Worm (Caenorhabditis elegans): ENCODE results near the gene cest-10.

The cest-10 gene

ce11 chrIV:7196853-7197252 is 16.5 kb downstream of the cest-10 start, which contains the start of gene unc-8:
TSS of gene unc-8 (plus strand) at chrIV:7197153.
- TF ChIP-seq dve-1 (tag; optimal IDR thresholded peaks at IDR 0.05) (no peak), mec-3 (tag; optimal IDR thresholded peaks at IDR 0.05; ENCODE audit: borderline replicate concordance) (no peak), K09A11.1 (tag; optimal IDR thresholded peaks at IDR 0.05; ENCODE audit: insufficient read depth) (no peak), hlh-8 (tag; optimal IDR thresholded peaks at IDR 0.05) (no peak), ceh-19 (GFP tag; optimal IDR thresholded peaks at IDR 0.05) (no peak), ceh-14 (tag; optimal IDR thresholded peaks at IDR 0.05) (no peak), ama-1 (optimal IDR thresholded peaks at IDR 0.05) (no peak), unc-55 (GFP tag; optimal IDR thresholded peaks at IDR 0.05) (no peak), F13H6.1 (tag; optimal IDR thresholded peaks at IDR 0.05) (no peak), pha-4 (tag; optimal IDR thresholded peaks at IDR 0.05) (no peak), nfya-1 (tag; optimal IDR thresholded peaks at IDR 0.05) (no peak), ttx-3 (tag; optimal IDR thresholded peaks at IDR 0.05) (no peak), lin-11 (tag; optimal IDR thresholded peaks at IDR 0.05) (no peak), unc-3 (GFP tag; conservative IDR thresholded peaks at IDR 0.05) (no peak), unc-3 (tag; optimal IDR thresholded peaks at IDR 0.05) (no peak), ceh-2 (tag; optimal IDR thresholded peaks at IDR 0.05) (no peak), ceh-45 (GFP tag; IDR thresholded peaks at IDR 0.05) (no peak), tbx-7 (tag; optimal IDR thresholded peaks at IDR 0.05) (no peak), ceh-30 (tag; optimal IDR thresholded peaks at IDR 0.05) (no peak), ceh-9 (tag; optimal IDR thresholded peaks at IDR 0.05) (no peak), gmeb-2 (tag; optimal IDR thresholded peaks at IDR 0.05) (no peak)

- TF ChIP-seq ceh-6 (GFP tag; optimal IDR thresholded peaks at IDR 0.05), result no peak
- no peak for TF ChIP-seq ceh-48 (tag; optimal IDR thresholded peaks at IDR 0.05)
- no peak for TF ChIP-seq nfya-1 (tag; optimal IDR thresholded peaks at IDR 0.05)
- no peak for TF ChIP-seq ttx-3 (tag; optimal IDR thresholded peaks at IDR 0.05)
- no peak for TF ChIP-seq che-1 (tag; optimal IDR thresholded peaks at IDR 0.05)
- TF ChIP-seq dve-1 (tag; optimal IDR thresholded peaks at IDR 0.05), result no peak
- TF ChIP-seq ceh-22 (tag; optimal IDR thresholded peaks at IDR 0.05), result no peak
- TF ChIP-seq nhr-232 (tag; optimal IDR thresholded peaks at IDR 0.05), result no peak
- no peak for TF ChIP-seq C38D4.7 (GFP tag; optimal IDR thresholded peaks at IDR 0.05)
- no peak for TF ChIP-seq elt-4 (tag; optimal IDR thresholded peaks at IDR 0.05)
- no peak for TF ChIP-seq sdc-2 (tag; optimal IDR thresholded peaks at IDR 0.05)
- TF ChIP-seq pros-1 (tag; optimal IDR thresholded peaks at IDR 0.05), result no peak
These were observed 23.3 kb downstream of the cest-10 start, which contains the start of gene R13A1.3 for ce11 chrIV:7203696-7204095. TSS of gene R13A1.3 (plus strand) at chrIV:7203996.

- TF ChIP-seq ets-4 (tag; optimal IDR thresholded peaks at IDR 0.05) (no peak), hlh-8 (tag; optimal IDR thresholded peaks at IDR 0.05) (no peak), ceh-14 (tag; optimal IDR thresholded peaks at IDR 0.05) (no peak), eyg-1 (tag; optimal IDR thresholded peaks at IDR 0.05) (no peak), ceh-24 (tag; optimal IDR thresholded peaks at IDR 0.05) (no peak), ceh-6 (GFP tag; optimal IDR thresholded peaks at IDR 0.05) (no peak), unc-42 (tag; optimal IDR thresholded peaks at IDR 0.05) (no peak), ceh-31 (tag; optimal IDR thresholded peaks at IDR 0.05) (no peak), hlh-13 (GFP tag; optimal IDR thresholded peaks at IDR 0.05) (no peak), ceh-34 (tag; optimal IDR thresholded peaks at IDR 0.05) (no peak), ama-1 (optimal IDR thresholded peaks at IDR 0.05) (no peak), npax-4 (tag; optimal IDR thresholded peaks at IDR 0.05) (no peak), dmd-4 (tag; optimal IDR thresholded peaks at IDR 0.05; ENCODE audit: borderline replicate concordance) (no peak), lim-6 (tag; optimal IDR thresholded peaks at IDR 0.05) (no peak), ceh-30 (tag; optimal IDR thresholded peaks at IDR 0.05) (no peak), ceh-22 (tag; optimal IDR thresholded peaks at IDR 0.05) (no peak), sox-4 (tag; optimal IDR thresholded peaks at IDR 0.05) (no peak), ceh-45 (GFP tag; IDR thresholded peaks at IDR 0.05) (no peak)
These were observed 25.6 kb downstream of the cest-10 start, which contains the start of gene kcc-1 for ce11 chrIV:7205969-7206368. TSS of gene kcc-1 (plus strand) at chrIV:7206269.

All from whole organism, late embryonic.